5 worm cellular contexts compared by ENCODE assay signal in the genomic region with DNA sequence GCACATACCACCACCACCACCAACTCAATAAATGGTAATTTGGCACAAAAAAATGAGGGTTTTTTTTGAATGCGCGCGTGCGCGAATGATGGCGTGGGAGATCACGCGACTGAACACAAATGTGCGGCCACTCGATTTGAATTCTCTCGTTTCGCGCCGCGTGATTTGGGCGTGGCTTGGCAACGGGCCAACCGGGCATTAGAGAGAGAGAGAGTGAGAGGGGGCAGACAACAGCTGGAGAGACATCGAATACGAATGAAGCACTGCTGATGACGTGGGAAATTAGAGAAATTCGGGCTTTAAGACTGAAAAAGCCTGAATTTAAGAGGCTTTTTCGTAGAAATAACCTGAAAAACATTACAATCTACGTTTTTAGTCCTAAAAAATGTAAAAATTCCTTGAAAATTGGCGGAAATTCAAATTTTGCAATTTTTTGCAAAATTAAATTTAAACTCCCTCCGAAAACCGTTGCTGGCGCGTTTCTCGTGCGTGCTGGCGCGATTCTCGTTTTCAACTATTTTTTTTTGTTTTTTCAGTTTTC.
TF ChIP-seq lines count a peak whose summit lies in the region.

No protein-coding gene starts in this region.

TF ChIP-seq in whole organism, L1 larva, 84 proteins besides CTCF, POLR2A, EP300 and RAD21 (continues in another document):
- peak; percentile 40; the same call in 1 of the 2 replicates for TF ChIP-seq unc-98 (GFP tag; IDR thresholded peaks at IDR 0.05; lab: Robert Waterston, UW)
- TF ChIP-seq lin-15B (tag; optimal IDR thresholded peaks at IDR 0.05; lab: Kevin White, UChicago) = peak; percentile 50
- TF ChIP-seq zag-1 (tag; optimal IDR thresholded peaks at IDR 0.05; lab: Kevin White, UChicago) = no peak
- peak; percentile 93 for TF ChIP-seq egl-13 (tag; optimal IDR thresholded peaks at IDR 0.05; lab: Kevin White, UChicago)
- peak; percentile 77 to 87 for TF ChIP-seq lsy-2 (tag; optimal IDR thresholded peaks at IDR 0.05; lab: Kevin White, UChicago)
- TF ChIP-seq tbx-2 (tag; optimal IDR thresholded peaks at IDR 0.05; lab: Kevin White, UChicago) = peak; percentile 94
- TF ChIP-seq rnt-1 (tag; optimal IDR thresholded peaks at IDR 0.05; lab: Kevin White, UChicago) = peak; percentile 92
- peak; percentile 96 to 97 (median 96) for TF ChIP-seq dpl-1 (GFP tag; optimal IDR thresholded peaks at IDR 0.05; lab: Kevin White, UChicago)
- peak; percentile 96 for TF ChIP-seq nhr-20 (tag; optimal IDR thresholded peaks at IDR 0.05; lab: Kevin White, UChicago)
- TF ChIP-seq fkh-4 (tag; optimal IDR thresholded peaks at IDR 0.05; lab: Kevin White, UChicago; ENCODE audit: borderline replicate concordance) = peak; percentile 36
- TF ChIP-seq sup-37 (GFP tag; optimal IDR thresholded peaks at IDR 0.05; lab: Kevin White, UChicago) = peak; percentile 72
- peak; percentile 98 for TF ChIP-seq nhr-71 (tag; optimal IDR thresholded peaks at IDR 0.05; lab: Kevin White, UChicago)
- TF ChIP-seq ces-1 (GFP tag; optimal IDR thresholded peaks at IDR 0.05; lab: Kevin White, UChicago) = no peak
- no peak for TF ChIP-seq nhr-28 (tag; optimal IDR thresholded peaks at IDR 0.05; lab: Kevin White, UChicago)
- peak; percentile 86 for TF ChIP-seq ceh-88 (GFP tag; IDR thresholded peaks at IDR 0.05; lab: Robert Waterston, UW)
- no peak for TF ChIP-seq nhr-76 (tag; optimal IDR thresholded peaks at IDR 0.05; lab: Kevin White, UChicago)

TF ChIP-seq in whole organism, L3 larva, 47 proteins besides CTCF, POLR2A, EP300 and RAD21 (continues in another document):
- TF ChIP-seq lin-15B (tag; optimal IDR thresholded peaks at IDR 0.05; lab: Kevin White, UChicago) (peak; percentile 66), ZK546.5 (tag; optimal IDR thresholded peaks at IDR 0.05; lab: Kevin White, UChicago) (no peak), ztf-4 (tag; optimal IDR thresholded peaks at IDR 0.05; lab: Kevin White, UChicago) (no peak), ceh-16 (tag; optimal IDR thresholded peaks at IDR 0.05; lab: Kevin White, UChicago) (no peak), pha-4 (tag; optimal IDR thresholded peaks at IDR 0.05; lab: Kevin White, UChicago) (peak; percentile 66), nhr-12 (tag; optimal IDR thresholded peaks at IDR 0.05; lab: Kevin White, UChicago) (no peak), nhr-67 (tag; optimal IDR thresholded peaks at IDR 0.05; lab: Kevin White, UChicago) (no peak), eor-1 (tag; optimal IDR thresholded peaks at IDR 0.05; lab: Kevin White, UChicago) (peak in 1 of 2 experiments; percentile 51), skn-1 (tag; optimal IDR thresholded peaks at IDR 0.05; lab: Kevin White, UChicago) (peak; percentile 68), nhr-43 (tag; optimal IDR thresholded peaks at IDR 0.05; lab: Kevin White, UChicago; ENCODE audit: poor library complexity, severe bottlenecking) (peak; percentile 89), fos-1 (tag; optimal IDR thresholded peaks at IDR 0.05; lab: Kevin White, UChicago) (no peak), ama-1 (optimal IDR thresholded peaks at IDR 0.05; lab: Kevin White, UChicago) (peak; percentile 87), elt-3 (tag; optimal IDR thresholded peaks at IDR 0.05; lab: Kevin White, UChicago) (peak in 1 of 3 experiments; percentile 58), unc-62 (GFP tag; optimal IDR thresholded peaks at IDR 0.05; lab: Kevin White, UChicago) (peak; percentile 39), sea-2 (GFP tag; optimal IDR thresholded peaks at IDR 0.05; lab: Kevin White, UChicago) (peak; percentile 30), mml-1 (tag; optimal IDR thresholded peaks at IDR 0.05; lab: Kevin White, UChicago) (no peak), nhr-11 (tag; optimal IDR thresholded peaks at IDR 0.05; lab: Kevin White, UChicago) (peak; percentile 43)

TF ChIP-seq in whole organism, early embryonic, 17 proteins besides CTCF, POLR2A, EP300 and RAD21:
- TF ChIP-seq F13C5.2 (tag; optimal IDR thresholded peaks at IDR 0.05; lab: Kevin White, UChicago) (peak; percentile 81), tra-4 (tag; optimal IDR thresholded peaks at IDR 0.05; lab: Kevin White, UChicago) (peak; percentile 52), sea-1 (GFP tag; conservative IDR thresholded peaks at IDR 0.05; lab: Robert Waterston, UW) (peak; percentile 52; the same call in 1 of the 2 replicates), aly-1 (tag; optimal IDR thresholded peaks at IDR 0.05; lab: Kevin White, UChicago) (peak; percentile 65), ama-1 (optimal IDR thresholded peaks at IDR 0.05; lab: Kevin White, UChicago) (peak; percentile 96), tbx-11 (GFP tag; IDR thresholded peaks at IDR 0.05; lab: Robert Waterston, UW) (no peak), pes-1 (GFP tag; IDR thresholded peaks at IDR 0.05; lab: Robert Waterston, UW) (peak; percentile 66), tbx-37 (GFP tag; conservative IDR thresholded peaks at IDR 0.05; lab: Robert Waterston, UW) (no peak), scrt-1 (GFP tag; IDR thresholded peaks at IDR 0.05; lab: Robert Waterston, UW) (peak; percentile 54; the same call in 1 of the 2 replicates), B0310.2 (tag; optimal IDR thresholded peaks at IDR 0.05; lab: Kevin White, UChicago) (peak; percentile 87), hmg-4 (GFP tag; optimal IDR thresholded peaks at IDR 0.05; lab: Kevin White, UChicago) (peak; percentile 76), ceh-36 (tag; optimal IDR thresholded peaks at IDR 0.05; lab: Kevin White, UChicago) (peak; percentile 50), hnd-1 (tag; optimal IDR thresholded peaks at IDR 0.05; lab: Kevin White, UChicago) (peak; percentile 1), ets-7 (tag; optimal IDR thresholded peaks at IDR 0.05; lab: Kevin White, UChicago) (no peak), hmbx-1 (tag; optimal IDR thresholded peaks at IDR 0.05; lab: Kevin White, UChicago) (peak; percentile 30), ceh-13 (GFP tag; optimal IDR thresholded peaks at IDR 0.05; lab: Kevin White, UChicago) (no peak), flt-1 (GFP tag; IDR thresholded peaks at IDR 0.05; lab: Robert Waterston, UW) (peak; percentile 13)

TF ChIP-seq in whole organism, midembryonic, 9 proteins besides CTCF, POLR2A, EP300 and RAD21:
- TF ChIP-seq med-1 (GFP tag; optimal IDR thresholded peaks at IDR 0.05; lab: Kevin White, UChicago; ENCODE audit: insufficient read depth) (no peak), ref-1 (GFP tag; conservative IDR thresholded peaks at IDR 0.05; lab: Robert Waterston, UW) (0 out of 2 replicates have a peak, but pooled peaks have one; percentile 51), flt-1 (GFP tag; IDR thresholded peaks at IDR 0.05; lab: Robert Waterston, UW) (peak; percentile 83), ztf-29 (GFP tag; IDR thresholded peaks at IDR 0.05; lab: Robert Waterston, UW) (no peak; the same call in 1 of the 2 replicates), T22C8.4 (GFP tag; IDR thresholded peaks at IDR 0.05; lab: Robert Waterston, UW) (no peak), ztf-23 (GFP tag; IDR thresholded peaks at IDR 0.05; lab: Robert Waterston, UW) (peak; percentile 66), cog-1 (tag; optimal IDR thresholded peaks at IDR 0.05; lab: Kevin White, UChicago) (peak; percentile 66), tab-1 (GFP tag; IDR thresholded peaks at IDR 0.05; lab: Robert Waterston, UW) (no peak), klf-2 (GFP tag; conservative IDR thresholded peaks at IDR 0.05; lab: Robert Waterston, UW) (0 out of 2 replicates have a peak, but pooled peaks have one; percentile 31)
TF ChIP-seq in whole organism, midembryonic: peak in this region for 5.

TF ChIP-seq in whole organism, young adult, 124 proteins besides CTCF, POLR2A, EP300 and RAD21 (continues in another document):
- TF ChIP-seq mcd-1 (GFP tag; IDR thresholded peaks at IDR 0.05; lab: Robert Waterston, UW) = peak; percentile 88
- no peak for TF ChIP-seq sdz-38 (tag; optimal IDR thresholded peaks at IDR 0.05; lab: Kevin White, UChicago)
- TF ChIP-seq ceh-91 (GFP tag; IDR thresholded peaks at IDR 0.05; lab: Robert Waterston, UW) = peak; percentile 73
- TF ChIP-seq lin-40 (tag; optimal IDR thresholded peaks at IDR 0.05; lab: Kevin White, UChicago) = peak; percentile 97
- no peak for TF ChIP-seq pha-4 (tag; optimal IDR thresholded peaks at IDR 0.05; lab: Kevin White, UChicago)
- peak; percentile 96 for TF ChIP-seq nfyb-1 (GFP tag; IDR thresholded peaks at IDR 0.05; lab: Robert Waterston, UW)
- peak; percentile 88 for TF ChIP-seq K12H6.12 (tag; optimal IDR thresholded peaks at IDR 0.05; lab: Kevin White, UChicago)
- TF ChIP-seq rpc-1 (optimal IDR thresholded peaks at IDR 0.05; lab: Kevin White, UChicago) = no peak
- TF ChIP-seq rpc-1 (tag; optimal IDR thresholded peaks at IDR 0.05; lab: Kevin White, UChicago) = no peak
- peak; percentile 47; the same call in 1 of the 2 replicates for TF ChIP-seq ztf-28 (GFP tag; IDR thresholded peaks at IDR 0.05; lab: Robert Waterston, UW)
- TF ChIP-seq D2030.7 (GFP tag; IDR thresholded peaks at IDR 0.05; lab: Robert Waterston, UW) = peak; percentile 77
- TF ChIP-seq tbp1 (GFP tag; optimal IDR thresholded peaks at IDR 0.05; lab: Kevin White, UChicago) = peak; percentile 66
- TF ChIP-seq lsy-27 (tag; optimal IDR thresholded peaks at IDR 0.05; lab: Kevin White, UChicago; ENCODE audit: borderline replicate concordance, insufficient read depth) = no peak
- TF ChIP-seq nhr-27 (tag; optimal IDR thresholded peaks at IDR 0.05; lab: Kevin White, UChicago) = peak; percentile 65
- TF ChIP-seq hlh-12 (tag; optimal IDR thresholded peaks at IDR 0.05; lab: Kevin White, UChicago) = no peak
- TF ChIP-seq tlf-1 (GFP tag; optimal IDR thresholded peaks at IDR 0.05; lab: Kevin White, UChicago) = peak; percentile 96
- peak; percentile 96 for TF ChIP-seq dox-1 (GFP tag; IDR thresholded peaks at IDR 0.05; lab: Robert Waterston, UW)
- peak; percentile 88 for TF ChIP-seq ceh-27 (GFP tag; optimal IDR thresholded peaks at IDR 0.05; lab: Kevin White, UChicago)
- TF ChIP-seq athp-1 (tag; optimal IDR thresholded peaks at IDR 0.05; lab: Kevin White, UChicago) = peak; percentile 85
- no peak for TF ChIP-seq nhr-120 (GFP tag; IDR thresholded peaks at IDR 0.05; lab: Robert Waterston, UW)
- peak; percentile 85 for TF ChIP-seq B0035.1 (tag; optimal IDR thresholded peaks at IDR 0.05; lab: Kevin White, UChicago)
- TF ChIP-seq ceh-100 (GFP tag; IDR thresholded peaks at IDR 0.05; lab: Robert Waterston, UW) = peak; percentile 78
- TF ChIP-seq nfya-1 (tag; optimal IDR thresholded peaks at IDR 0.05; lab: Kevin White, UChicago; ENCODE audit: borderline replicate concordance, insufficient read depth) = no peak
- TF ChIP-seq Y79H2A.3 (GFP tag; conservative IDR thresholded peaks at IDR 0.05; lab: Robert Waterston, UW) = peak; percentile 92
- TF ChIP-seq F37B4.10 (GFP tag; IDR thresholded peaks at IDR 0.05; lab: Robert Waterston, UW) = peak; percentile 66; the same call in 1 of the 2 replicates
- peak; percentile 10; the same call in 1 of the 2 replicates for TF ChIP-seq ztf-6 (GFP tag; IDR thresholded peaks at IDR 0.05; lab: Robert Waterston, UW)
- peak; percentile 91 for TF ChIP-seq ztf-3 (GFP tag; optimal IDR thresholded peaks at IDR 0.05; lab: Kevin White, UChicago)
- peak; percentile 78 for TF ChIP-seq xnd-1 (tag; optimal IDR thresholded peaks at IDR 0.05; lab: Kevin White, UChicago)
- peak; percentile 61 for TF ChIP-seq egrh-3 (GFP tag; IDR thresholded peaks at IDR 0.05; lab: Robert Waterston, UW)
- TF ChIP-seq madf-10 (tag; optimal IDR thresholded peaks at IDR 0.05; lab: Kevin White, UChicago) = peak; percentile 87

Comparison
In these comparisons a context has a peak if more than half of its experiments do, and no peak if none do; other contexts are left out.
1. Of the 8 proteins assayed by ChIP-seq in both whole organism, young adult and whole organism, L1 larva: peak only in whole organism, young adult: none; only in whole organism, L1 larva: none; in both: ama-1, dpl-1, efl-1, lin-35, nhr-90, snpc-4 and 1 more; in neither: 1.